Fruit fly (Drosophila melanogaster) whole organism, embryonic: ENCODE measurements around the gene CG10584.

ENCODE experiments used
- CG4854 ChIP-seq: fragments of 200-800 bp; sonication (Bioruptor generic); optimal IDR thresholded peaks from 2 replicates; lab custom pipeline; 2016; ENCODE audit warnings: missing biosample characterization, missing genetic modification characterization, inconsistent platforms
- CG5953 ChIP-seq: fragments of 200-800 bp; sonication (Bioruptor generic); IDR thresholded peaks from 2 replicates; pipeline ENCODE4 v1.3.6; 2022; ENCODE audit warnings: missing biosample characterization, missing genetic modification characterization
- crol ChIP-seq: fragments of 200-800 bp; sonication (Bioruptor generic); IDR thresholded peaks from 2 replicates; pipeline ENCODE4 v1.3.6; 2022; ENCODE audit warnings: missing biosample characterization, missing genetic modification characterization

dm6 chr3L:21057568-21057940, 26.4 kb upstream of the CG10584 start:
- TF ChIP-seq CG4854 (GFP tag; lab: Kevin White, UChicago) (no peak), crol (GFP tag; lab: Robert Waterston, UW) (peak; percentile 50; the same call in 1 of the 2 replicates), CG5953 (no peak)
